Fruit fly (Drosophila melanogaster) whole organism, adult: ENCODE data around the gene CG42494.
A peak's percentile ranks its signal among the peaks of the same experiment; 100 is the strongest.

Experiments used
- CG11617 ChIP-seq: fragments of 200-800 bp; sonication (Bioruptor generic); optimal IDR thresholded peaks from 2 replicates; lab custom pipeline; 2017; ENCODE audit warnings: mild to moderate bottlenecking, missing biosample characterization, missing genetic modification reagents, missing genetic modification characterization
- CG12768 ChIP-seq: fragments of 200-800 bp; sonication (Bioruptor generic); optimal IDR thresholded peaks from 2 replicates; lab custom pipeline; 2017; ENCODE audit warnings: missing biosample characterization, missing genetic modification characterization, mild to moderate bottlenecking, moderate library complexity, missing genetic modification reagents
- CG7045 ChIP-seq: fragments of 200-800 bp; sonication (Bioruptor generic); optimal IDR thresholded peaks from 2 replicates; lab custom pipeline; 2017; ENCODE audit warnings: missing biosample characterization, mild to moderate bottlenecking, missing genetic modification characterization
- Clk ChIP-seq: fragments of 200-800 bp; sonication (Bioruptor generic); optimal IDR thresholded peaks from 2 replicates; lab custom pipeline; 2017; ENCODE audit warnings: missing biosample characterization, missing genetic modification characterization
- Crg-1 ChIP-seq: fragments of 200-800 bp; sonication (Bioruptor generic); optimal IDR thresholded peaks from 2 replicates; lab custom pipeline; 2016; ENCODE audit warnings: missing biosample characterization, missing genetic modification characterization
- bab1 ChIP-seq: fragments of 200-800 bp; sonication (Bioruptor generic); optimal IDR thresholded peaks from 3 replicates; lab custom pipeline; 2019; ENCODE audit warnings: missing biosample characterization, mild to moderate bottlenecking, missing genetic modification characterization, moderate library complexity
- kay ChIP-seq: fragments of 200-800 bp; sonication (Bioruptor generic); peaks from one replicate; lab custom pipeline; 2016; ENCODE audit warnings: missing biosample characterization, missing genetic modification characterization, borderline replicate concordance
- ovo ChIP-seq: fragments of 200-800 bp; sonication (Bioruptor generic); optimal IDR thresholded peaks from 2 replicates; lab custom pipeline; 2016; ENCODE audit warnings: missing biosample characterization, missing genetic modification characterization
- tj ChIP-seq: fragments of 200-800 bp; sonication (Bioruptor generic); optimal IDR thresholded peaks from 3 replicates; lab custom pipeline; 2017; ENCODE audit warnings: missing biosample characterization, mild to moderate bottlenecking, missing genetic modification characterization, moderate library complexity

- TF ChIP-seq Clk (no peak), tj (GFP tag; lab: Kevin White, UChicago) (no peak), Crg-1 (GFP tag; lab: Kevin White, UChicago) (no peak), CG7045 (GFP tag; lab: Kevin White, UChicago) (no peak), ovo (GFP tag; lab: Kevin White, UChicago) (peak; percentile 29), kay (GFP tag; lab: Kevin White, UChicago) (no peak), bab1 (GFP tag; lab: Kevin White, UChicago) (no peak), CG12768 (no peak), CG11617 (GFP tag; lab: Kevin White, UChicago) (no peak)
Observed at dm6 chr3L:3142516-3143382, 41.5 kb upstream of the CG42494 start.
